Fruit fly (Drosophila melanogaster) whole organism, wandering third instar larva: Measurements from ENCODE around the gene Cpr30B.

Source experiments
- Dfd ChIP-seq: fragments of >200 bp; optimal IDR thresholded peaks from 2 replicates; lab custom pipeline; 2017; ENCODE audit warnings: missing biosample characterization, missing genetic modification characterization
- Dif ChIP-seq: fragments of 200-275, 200-300 bp; sonication (Bioruptor generic); optimal IDR thresholded peaks from 2 replicates; lab custom pipeline; 2018; ENCODE audit warnings: missing biosample characterization, missing genetic modification characterization; ENCODE audit not compliant: partially characterized antibody
- N ChIP-seq: fragments of >200 bp; optimal IDR thresholded peaks from 2 replicates; lab custom pipeline; 2018; ENCODE audit warnings: missing biosample characterization, missing external identifiers, missing genetic modification characterization
- ey ChIP-seq: fragments of 200-800 bp; sonication (Bioruptor generic); optimal IDR thresholded peaks from 2 replicates; lab custom pipeline; 2016; ENCODE audit warnings: missing biosample characterization, missing genetic modification characterization
- fru ChIP-seq: fragments of 200-800 bp; sonication (Bioruptor generic); optimal IDR thresholded peaks from 3 replicates; lab custom pipeline; 2016; ENCODE audit warnings: missing biosample characterization, mild to moderate bottlenecking, missing genetic modification characterization
- h ChIP-seq: fragments of 200-800 bp; sonication (Bioruptor generic); optimal IDR thresholded peaks from 3 replicates; lab custom pipeline; 2016; ENCODE audit warnings: missing biosample characterization, mild to moderate bottlenecking, missing genetic modification characterization
- jim ChIP-seq: fragments of 175-275, 200-325 bp; sonication (Bioruptor generic); optimal IDR thresholded peaks from 2 replicates; lab custom pipeline; 2016; ENCODE audit warnings: missing biosample characterization, mild to moderate bottlenecking, missing genetic modification characterization
- lola ChIP-seq: fragments of >200 bp; optimal IDR thresholded peaks from 2 replicates; lab custom pipeline; 2017; ENCODE audit warnings: missing biosample characterization, missing genetic modification characterization
- pan ChIP-seq: fragments of >200 bp; optimal IDR thresholded peaks from 2 replicates; lab custom pipeline; 2017
- psq ChIP-seq: fragments of 200-800 bp; sonication (Bioruptor generic); optimal IDR thresholded peaks from 3 replicates; lab custom pipeline; 2017; ENCODE audit warnings: missing biosample characterization, mild to moderate bottlenecking, missing genetic modification characterization, moderate library complexity
- usp ChIP-seq: fragments of >200 bp; optimal IDR thresholded peaks from 2 replicates; lab custom pipeline; 2017; ENCODE audit warnings: missing biosample characterization, missing genetic modification characterization

DNA sequence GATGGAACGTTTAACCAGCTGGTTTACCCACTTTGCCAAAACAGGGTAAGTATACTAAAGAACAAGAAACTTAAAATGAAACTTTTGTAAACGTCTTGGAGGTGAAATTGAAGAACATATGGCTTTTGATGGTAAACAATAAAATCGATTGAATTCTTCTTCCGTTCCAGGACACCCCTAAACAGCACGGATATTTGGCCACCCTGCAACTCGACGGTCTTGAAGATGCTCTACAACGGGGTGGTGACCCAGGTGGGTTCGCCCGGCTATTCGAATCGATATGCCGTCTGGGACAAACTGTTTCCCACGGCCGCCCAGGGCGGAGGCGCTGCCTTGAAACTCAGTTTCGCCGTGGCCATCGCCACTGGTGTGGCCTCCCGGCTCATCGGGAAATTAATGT is 48.5 kb downstream of the Cpr30B start:
- TF ChIP-seq pan (lab: Kevin White, UChicago), result no peak
- TF ChIP-seq usp (GFP tag; lab: Kevin White, UChicago), result no peak
- no peak for TF ChIP-seq lola (GFP tag; lab: Kevin White, UChicago)
- no peak for TF ChIP-seq ey (GFP tag; lab: Kevin White, UChicago)
- no peak for TF ChIP-seq Dfd (GFP tag; lab: Kevin White, UChicago)
- TF ChIP-seq Dif (GFP tag; lab: Kevin White, UChicago), result no peak
- TF ChIP-seq N (GFP tag; lab: Kevin White, UChicago), result no peak
- TF ChIP-seq fru (GFP tag; lab: Kevin White, UChicago), result no peak
- TF ChIP-seq h (GFP tag; lab: Kevin White, UChicago), result no peak
- no peak for TF ChIP-seq psq (GFP tag; lab: Kevin White, UChicago)
- no peak for TF ChIP-seq jim (GFP tag; lab: Kevin White, UChicago)
